Fruit fly (Drosophila melanogaster) whole organism, wandering third instar larva: ENCODE data around the gene CG11997.

Source experiments
- CG9705 ChIP-seq: fragments of 200-800 bp; sonication (Bioruptor generic); optimal IDR thresholded peaks from 2 replicates; lab custom pipeline; 2018; ENCODE audit warnings: missing biosample characterization, mild to moderate bottlenecking, missing genetic modification characterization
- Sp1 ChIP-seq: fragments of 200-800 bp; sonication (Bioruptor generic); optimal IDR thresholded peaks from 3 replicates; lab custom pipeline; 2019; ENCODE audit warnings: missing biosample characterization, mild to moderate bottlenecking, missing genetic modification characterization, moderate library complexity
- br ChIP-seq: fragments of 200-800 bp; sonication (Bioruptor generic); optimal IDR thresholded peaks from 2 replicates; lab custom pipeline; 2016; ENCODE audit warnings: missing biosample characterization, missing genetic modification characterization
- dmrt93B ChIP-seq: fragments of 200-800 bp; sonication (Bioruptor generic); optimal IDR thresholded peaks from 2 replicates; lab custom pipeline; 2018; ENCODE audit warnings: missing biosample characterization, mild to moderate bottlenecking, missing genetic modification characterization
- ey ChIP-seq: fragments of 200-800 bp; sonication (Bioruptor generic); optimal IDR thresholded peaks from 2 replicates; lab custom pipeline; 2016; ENCODE audit warnings: missing biosample characterization, missing genetic modification characterization
- fru ChIP-seq: fragments of 200-800 bp; sonication (Bioruptor generic); optimal IDR thresholded peaks from 3 replicates; lab custom pipeline; 2016; ENCODE audit warnings: missing biosample characterization, mild to moderate bottlenecking, missing genetic modification characterization
- lola ChIP-seq: fragments of >200 bp; optimal IDR thresholded peaks from 2 replicates; lab custom pipeline; 2017; ENCODE audit warnings: missing biosample characterization, missing genetic modification characterization
- sage ChIP-seq: fragments of 200-800 bp; sonication (Bioruptor generic); optimal IDR thresholded peaks from 2 replicates; lab custom pipeline; 2016; ENCODE audit warnings: missing biosample characterization, mild to moderate bottlenecking, missing genetic modification characterization
- usp ChIP-seq: fragments of >200 bp; optimal IDR thresholded peaks from 2 replicates; lab custom pipeline; 2017; ENCODE audit warnings: missing biosample characterization, missing genetic modification characterization

DNA sequence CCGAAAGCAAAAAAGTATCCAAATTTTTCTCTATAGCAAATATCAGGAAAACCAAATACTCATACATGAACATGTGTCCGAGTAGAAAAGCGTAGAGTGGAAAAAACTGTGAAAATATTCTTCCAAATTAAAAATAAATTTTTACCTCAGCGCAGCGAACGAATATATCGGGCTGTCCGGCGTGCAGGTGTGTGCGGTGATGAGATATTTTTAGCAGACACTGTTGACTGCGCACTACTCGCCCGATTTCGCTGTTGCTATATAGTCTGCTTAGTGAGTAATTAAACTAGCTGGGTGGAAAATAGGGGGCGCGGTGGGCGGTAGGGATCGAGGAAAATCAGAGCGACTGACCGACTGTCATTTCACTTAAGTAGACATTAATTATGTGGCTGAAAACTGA, 47.1 kb upstream of the CG11997 start:
- TF ChIP-seq sage (GFP tag; lab: Kevin White, UChicago) (no peak), lola (GFP tag; lab: Kevin White, UChicago) (no peak), ey (GFP tag; lab: Kevin White, UChicago) (no peak), Sp1 (GFP tag; lab: Kevin White, UChicago) (no peak), fru (GFP tag; lab: Kevin White, UChicago) (no peak), usp (GFP tag; lab: Kevin White, UChicago) (no peak), dmrt93B (no peak), CG9705 (GFP tag; lab: Kevin White, UChicago) (no peak), br (GFP tag; lab: Kevin White, UChicago) (no peak)
